Fruit fly (Drosophila melanogaster) whole organism, embryonic: ENCODE measurements around the gene CG15024.

ENCODE experiments used
- Atf6 ChIP-seq: fragments of 200-800 bp; sonication (Bioruptor generic); IDR thresholded peaks from 2 replicates; pipeline ENCODE4 v1.3.6; 2022; ENCODE audit warnings: missing biosample characterization, missing genetic modification characterization
- BtbVII ChIP-seq: fragments of 200-800 bp; sonication (Bioruptor generic); optimal IDR thresholded peaks from 3 replicates; lab custom pipeline; 2017; ENCODE audit warnings: missing biosample characterization, mild to moderate bottlenecking, missing genetic modification characterization
- CG10959 ChIP-seq: fragments of 200-800 bp; sonication (Bioruptor generic); IDR thresholded peaks from 2 replicates; pipeline ENCODE4 v1.3.6; 2022; ENCODE audit warnings: missing biosample characterization, missing genetic modification characterization
- CG11696 ChIP-seq: fragments of 200-800 bp; sonication (Bioruptor generic); IDR thresholded peaks from 2 replicates; pipeline ENCODE4 v1.3.6; 2022; ENCODE audit warnings: missing biosample characterization, missing genetic modification characterization
- CG13296 ChIP-seq: fragments of 200-800 bp; sonication (Bioruptor generic); optimal IDR thresholded peaks from 3 replicates; lab custom pipeline; 2018; ENCODE audit warnings: missing biosample characterization, mild to moderate bottlenecking, missing genetic modification characterization
- CG13894 ChIP-seq: fragments of 200-800 bp; sonication (Bioruptor generic); optimal IDR thresholded peaks from 3 replicates; lab custom pipeline; 2018; ENCODE audit warnings: missing biosample characterization, mild to moderate bottlenecking, missing genetic modification characterization, moderate library complexity
- CG15073 ChIP-seq: fragments of 200-800 bp; sonication (Bioruptor generic); optimal IDR thresholded peaks from 2 replicates; lab custom pipeline; 2016; ENCODE audit warnings: missing biosample characterization, missing genetic modification characterization
- CG1529 ChIP-seq: fragments of 200-800 bp; sonication (Bioruptor generic); optimal IDR thresholded peaks from 3 replicates; lab custom pipeline; 2018; ENCODE audit warnings: missing biosample characterization, missing genetic modification characterization
- CG17361 ChIP-seq: fragments of 200-800 bp; sonication (Bioruptor generic); IDR thresholded peaks from 3 replicates; pipeline ENCODE4 v1.3.6; 2022; ENCODE audit warnings: missing biosample characterization, missing genetic modification characterization
- CG17568 ChIP-seq: fragments of 200-800 bp; sonication (Bioruptor generic); optimal IDR thresholded peaks from 2 replicates; lab custom pipeline; 2018; ENCODE audit warnings: missing biosample characterization, mild to moderate bottlenecking, missing genetic modification characterization, moderate library complexity
- CG18599 ChIP-seq: fragments of 200-800 bp; sonication (Bioruptor generic); optimal IDR thresholded peaks from 3 replicates; lab custom pipeline; 2017; ENCODE audit warnings: missing biosample characterization, missing genetic modification characterization, mild to moderate bottlenecking, moderate library complexity, missing genetic modification reagents
- CG18619 ChIP-seq: fragments of 200-800 bp; sonication (Bioruptor generic); optimal IDR thresholded peaks from 3 replicates; lab custom pipeline; 2017; ENCODE audit warnings: missing biosample characterization, mild to moderate bottlenecking, missing genetic modification characterization
- CG2202 ChIP-seq: fragments of 200-800 bp; sonication (Bioruptor generic); optimal IDR thresholded peaks from 2 replicates; lab custom pipeline; 2018; ENCODE audit warnings: missing biosample characterization, mild to moderate bottlenecking, missing genetic modification characterization
- CG31224 ChIP-seq: fragments of 200-800 bp; sonication (Bioruptor generic); IDR thresholded peaks from 2 replicates; pipeline ENCODE4 v1.3.6; 2022; ENCODE audit warnings: missing biosample characterization, missing genetic modification characterization
- CG33213 ChIP-seq: fragments of 200-800 bp; sonication (Bioruptor generic); optimal IDR thresholded peaks from 3 replicates; lab custom pipeline; 2016; ENCODE audit warnings: missing biosample characterization, missing genetic modification characterization
- CG34422 ChIP-seq: fragments of 200-800 bp; sonication (Bioruptor generic); IDR thresholded peaks from 3 replicates; pipeline ENCODE4 v1.3.6; 2022; ENCODE audit warnings: missing biosample characterization, missing genetic modification characterization
- CG3847 ChIP-seq: fragments of 200-800 bp; sonication (Bioruptor generic); IDR thresholded peaks from 2 replicates; pipeline ENCODE4 v1.3.6; 2022; ENCODE audit warnings: missing biosample characterization, missing genetic modification characterization
- CG3995 ChIP-seq: fragments of 200-800 bp; sonication (Bioruptor generic); optimal IDR thresholded peaks from 3 replicates; lab custom pipeline; 2016; ENCODE audit warnings: missing biosample characterization, missing genetic modification characterization
- CG4282 ChIP-seq: fragments of 200-800 bp; sonication (Bioruptor generic); optimal IDR thresholded peaks from 2 replicates; lab custom pipeline; 2016; ENCODE audit warnings: missing biosample characterization, missing genetic modification characterization
- CG5245 ChIP-seq: fragments of 200-800 bp; sonication (Bioruptor generic); optimal IDR thresholded peaks from 3 replicates; lab custom pipeline; 2016; ENCODE audit warnings: missing biosample characterization, missing genetic modification characterization
- CG8359 ChIP-seq: fragments of 200-800 bp; sonication (Bioruptor generic); optimal IDR thresholded peaks from 2 replicates; lab custom pipeline; 2017; ENCODE audit warnings: missing biosample characterization, mild to moderate bottlenecking, missing genetic modification characterization, borderline replicate concordance
- CoRest ChIP-seq: fragments of 200-800 bp; sonication (Bioruptor generic); optimal IDR thresholded peaks from 3 replicates; lab custom pipeline; 2018; ENCODE audit warnings: missing biosample characterization, mild to moderate bottlenecking, missing genetic modification characterization, moderate library complexity
- Dek ChIP-seq: fragments of 200-800 bp; sonication (Bioruptor generic); optimal IDR thresholded peaks from 3 replicates; lab custom pipeline; 2019; ENCODE audit warnings: missing biosample characterization, mild to moderate bottlenecking, missing genetic modification characterization, moderate library complexity
- Drgx ChIP-seq: fragments of 200-800 bp; sonication (Bioruptor generic); IDR thresholded peaks from 2 replicates; pipeline ENCODE4 v1.3.6; 2022; ENCODE audit warnings: missing biosample characterization, missing genetic modification characterization
- Ets65A ChIP-seq: fragments of 200-800 bp; sonication (Bioruptor generic); peaks from one replicate; lab custom pipeline; 2016; ENCODE audit warnings: missing biosample characterization, missing genetic modification characterization
- Ets97D ChIP-seq: fragments of 200-800 bp; sonication (Bioruptor generic); optimal IDR thresholded peaks from 3 replicates; lab custom pipeline; 2016; ENCODE audit warnings: missing biosample characterization, missing genetic modification characterization
- Fer1 ChIP-seq: fragments of 200-800 bp; sonication (Bioruptor generic); optimal IDR thresholded peaks from 2 replicates; lab custom pipeline; 2017; ENCODE audit warnings: missing biosample characterization, mild to moderate bottlenecking, missing genetic modification characterization
- HmgD ChIP-seq: fragments of 200-800 bp; sonication (Bioruptor generic); optimal IDR thresholded peaks from 3 replicates; lab custom pipeline; 2016; ENCODE audit warnings: missing biosample characterization, missing genetic modification characterization
- Meics ChIP-seq: fragments of 200-800 bp; sonication (Bioruptor generic); optimal IDR thresholded peaks from 2 replicates; lab custom pipeline; 2017; ENCODE audit warnings: missing biosample characterization, mild to moderate bottlenecking, missing genetic modification characterization
- Oli ChIP-seq: fragments of 200-800 bp; sonication (Bioruptor generic); optimal IDR thresholded peaks from 2 replicates; lab custom pipeline; 2018; ENCODE audit warnings: missing biosample characterization, mild to moderate bottlenecking, missing genetic modification characterization, moderate library complexity
- Rfx ChIP-seq: fragments of 200-800 bp; sonication (Bioruptor generic); IDR thresholded peaks from 2 replicates; pipeline ENCODE4 v1.3.6; 2022; ENCODE audit warnings: missing biosample characterization, missing genetic modification characterization
- Sin3A ChIP-seq: fragments of >200 bp; optimal IDR thresholded peaks from 2 replicates; lab custom pipeline; 2018
- Six4 ChIP-seq: fragments of 200-800 bp; sonication (Bioruptor generic); optimal IDR thresholded peaks from 2 replicates; lab custom pipeline; 2016; ENCODE audit warnings: missing biosample characterization, missing genetic modification characterization
- Sry-δ ChIP-seq: fragments of 200-800 bp; sonication (Bioruptor generic); optimal IDR thresholded peaks from 2 replicates; lab custom pipeline; 2016; ENCODE audit warnings: missing biosample characterization, missing genetic modification characterization
- TFAM ChIP-seq: fragments of 200-800 bp; sonication (Bioruptor generic); optimal IDR thresholded peaks from 2 replicates; lab custom pipeline; 2017; ENCODE audit warnings: missing biosample characterization, missing genetic modification characterization, inconsistent platforms
- al ChIP-seq: fragments of 200-800 bp; sonication (Bioruptor generic); IDR thresholded peaks from 2 replicates; pipeline ENCODE4 v1.3.6; 2022; ENCODE audit warnings: missing biosample characterization, missing genetic modification characterization
- cad ChIP-seq: fragments of >200 bp; optimal IDR thresholded peaks from 2 replicates; lab custom pipeline; 2017; ENCODE audit warnings: missing biosample characterization, missing genetic modification characterization
- cg ChIP-seq: fragments of 200-800 bp; sonication (Bioruptor generic); optimal IDR thresholded peaks from 3 replicates; lab custom pipeline; 2019; ENCODE audit warnings: missing biosample characterization, mild to moderate bottlenecking, missing genetic modification characterization, moderate library complexity
- dmrt11E ChIP-seq: fragments of 200-800 bp; sonication (Bioruptor generic); optimal IDR thresholded peaks from 3 replicates; lab custom pipeline; 2018; ENCODE audit warnings: missing biosample characterization, mild to moderate bottlenecking, missing genetic modification characterization, moderate library complexity
- dpn ChIP-seq, 2 experiments: fragments of 200-800 bp; sonication (Bioruptor generic); optimal IDR thresholded peaks; 3 replicates each; lab custom pipeline; 2016; ENCODE audit warnings: missing biosample characterization in 2 of 2, missing genetic modification characterization in 2 of 2
- eyg ChIP-seq: fragments of 200-800 bp; sonication (Bioruptor generic); optimal IDR thresholded peaks from 3 replicates; lab custom pipeline; 2016; ENCODE audit warnings: missing biosample characterization, missing genetic modification characterization
- fu2 ChIP-seq: fragments of 200-800 bp; sonication (Bioruptor generic); optimal IDR thresholded peaks from 2 replicates; lab custom pipeline; 2016; ENCODE audit warnings: missing biosample characterization, missing genetic modification characterization
- grau ChIP-seq: fragments of 200-800 bp; optimal IDR thresholded peaks from 3 replicates; lab custom pipeline; 2019; ENCODE audit warnings: missing biosample characterization, mild to moderate bottlenecking, missing genetic modification characterization, moderate library complexity
- gro ChIP-seq: fragments of 200-800 bp; sonication (Bioruptor generic); optimal IDR thresholded peaks from 2 replicates; lab custom pipeline; 2016; ENCODE audit warnings: missing biosample characterization, missing genetic modification characterization
- lbe ChIP-seq: fragments of 200-800 bp; sonication (Bioruptor generic); optimal IDR thresholded peaks from 2 replicates; lab custom pipeline; 2016; ENCODE audit warnings: missing biosample characterization, mild to moderate bottlenecking, missing genetic modification characterization
- org-1 ChIP-seq: fragments of 200-800 bp; sonication (Bioruptor generic); optimal IDR thresholded peaks from 2 replicates; lab custom pipeline; 2017; ENCODE audit warnings: missing biosample characterization, missing genetic modification characterization
- pb ChIP-seq: fragments of 200-800 bp; sonication (Bioruptor generic); optimal IDR thresholded peaks from 3 replicates; lab custom pipeline; 2016; ENCODE audit warnings: missing biosample characterization, missing genetic modification characterization
- pnt ChIP-seq: fragments of 200-800 bp; sonication (Bioruptor generic); optimal IDR thresholded peaks from 3 replicates; lab custom pipeline; 2016; ENCODE audit warnings: missing biosample characterization, missing genetic modification characterization
- pzg ChIP-seq: fragments of 200-800 bp; sonication (Bioruptor generic); optimal IDR thresholded peaks from 3 replicates; lab custom pipeline; 2018; ENCODE audit warnings: missing biosample characterization, mild to moderate bottlenecking, missing genetic modification characterization, moderate library complexity
- tap ChIP-seq: fragments of 200-800 bp; optimal IDR thresholded peaks from 3 replicates; lab custom pipeline; 2019; ENCODE audit warnings: missing biosample characterization, mild to moderate bottlenecking, missing genetic modification characterization, moderate library complexity
- tna ChIP-seq: fragments of 200-800 bp; sonication (Bioruptor generic); IDR thresholded peaks from 2 replicates; pipeline ENCODE4 v1.3.6; 2022; ENCODE audit warnings: missing biosample characterization, missing genetic modification characterization; ENCODE audit not compliant: partially characterized antibody
- zen2 ChIP-seq: fragments of 200-800 bp; sonication (Bioruptor generic); IDR thresholded peaks from 3 replicates; pipeline ENCODE4 v1.3.6; 2022; ENCODE audit warnings: missing biosample characterization, missing genetic modification characterization; ENCODE audit not compliant: partially characterized antibody

CG15024 gene

DNA sequence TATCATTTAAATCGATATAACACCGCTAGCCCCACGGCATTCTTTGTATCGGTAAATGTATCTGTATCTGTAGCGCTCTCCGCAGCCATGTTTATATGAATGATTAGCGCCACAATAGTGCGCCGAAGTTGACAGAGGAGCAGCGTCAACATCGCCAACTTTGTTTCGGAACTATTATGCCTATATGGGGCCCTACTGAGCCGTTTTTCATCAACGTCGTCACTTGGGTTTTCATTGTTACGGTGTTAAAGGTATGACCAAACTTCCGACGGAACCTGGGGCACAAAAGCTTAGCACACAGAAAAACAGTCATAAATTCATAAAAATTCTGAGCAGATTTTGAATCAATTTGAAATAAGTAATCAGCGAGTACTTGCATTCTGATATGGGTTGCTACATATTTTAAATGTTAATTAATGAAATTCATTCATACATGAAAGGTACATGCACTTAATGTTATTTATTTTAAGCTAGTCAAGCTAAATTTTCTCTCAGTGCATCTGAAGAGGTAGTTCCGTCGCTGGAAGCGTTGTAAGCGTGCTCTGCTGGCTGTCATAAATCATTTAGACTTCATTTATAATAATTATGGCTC lies 2.1 kb downstream of the CG15024 start, which contains the start of gene CG15023 (continued):
- TF ChIP-seq dmrt11E (no peak), CG1529 (GFP tag; lab: Kevin White, UChicago) (no peak), grau (tag; lab: Kevin White, UChicago) (peak; percentile 47), TFAM (GFP tag; lab: Kevin White, UChicago) (no peak), pzg (GFP tag; lab: Kevin White, UChicago) (no peak), Dek (tag; lab: Kevin White, UChicago) (no peak), Drgx (no peak), tap (tag; lab: Kevin White, UChicago) (no peak), CG13296 (GFP tag; lab: Kevin White, UChicago) (peak; percentile 61), Ets65A (GFP tag; lab: Kevin White, UChicago) (peak; percentile 12), CG4282 (no peak), CG17568 (GFP tag; lab: Kevin White, UChicago) (peak; percentile 17), Six4 (no peak), CG17361 (GFP tag; lab: Robert Waterston, UW) (0 out of 3 replicates have a peak, but pooled peaks have one; percentile 30), org-1 (GFP tag; lab: Kevin White, UChicago) (no peak), Atf6 (0 out of 2 replicates have a peak, but pooled peaks have one; percentile 7), pb (no peak), CG18619 (GFP tag; lab: Kevin White, UChicago) (no peak), Fer1 (peak; percentile 45), CG10959 (no peak), zen2 (GFP tag; lab: Robert Waterston, UW) (no peak), CG3847 (no peak), CG18599 (GFP tag; lab: Kevin White, UChicago) (no peak), HmgD (GFP tag; lab: Kevin White, UChicago) (no peak), CG31224 (GFP tag; lab: Robert Waterston, UW) (no peak), eyg (no peak), cad (GFP tag; lab: Kevin White, UChicago) (no peak), CG34422 (GFP tag; lab: Robert Waterston, UW) (0 out of 3 replicates have a peak, but pooled peaks have one; percentile 27), Sry-δ (GFP tag; lab: Kevin White, UChicago) (no peak), gro (GFP tag; lab: Kevin White, UChicago) (no peak), CG13894 (tag; lab: Kevin White, UChicago) (peak; percentile 7), CG3995 (no peak), Ets97D (GFP tag; lab: Kevin White, UChicago) (no peak), Oli (peak; percentile 43), Sin3A (lab: Kevin White, UChicago) (no peak), tna (no peak), CG15073 (no peak), cg (GFP tag; lab: Kevin White, UChicago) (no peak), lbe (no peak), BtbVII (GFP tag; lab: Kevin White, UChicago) (peak; percentile 38), dpn (GFP tag; optimal IDR thresholded peaks at IDR 0.05; lab: Kevin White, UChicago) (peak in 1 of 2 experiments; percentile 6), Rfx (GFP tag; lab: Robert Waterston, UW) (peak; percentile 43), pnt (GFP tag; lab: Kevin White, UChicago) (no peak), CG2202 (no peak), al (GFP tag; lab: Robert Waterston, UW) (no peak), CG5245 (GFP tag; lab: Kevin White, UChicago) (no peak), CoRest (tag; lab: Kevin White, UChicago) (peak; percentile 35), CG11696 (no peak), Meics (GFP tag; lab: Kevin White, UChicago) (peak; percentile 42), CG33213 (GFP tag; lab: Kevin White, UChicago) (no peak), CG8359 (GFP tag; lab: Kevin White, UChicago) (no peak), fu2 (GFP tag; lab: Kevin White, UChicago) (no peak)
